Fruit fly (Drosophila melanogaster): ENCODE results near the gene CG4101.

- TF ChIP-seq CG8478 (optimal IDR thresholded peaks at IDR 0.05) (no peak), EcR (GFP tag; optimal IDR thresholded peaks at IDR 0.05) (no peak)
Measured at dm6 chr3L:16610201-16610600, 2.1 kb upstream of the CG4101 start, which contains the start of gene Prosbeta6.

All from whole organism.